Fruit fly (Drosophila melanogaster): ENCODE data around the gene CG42502.
A peak's percentile ranks its signal among the peaks of the same experiment; 100 is the strongest.

The CG42502 gene

DNA sequence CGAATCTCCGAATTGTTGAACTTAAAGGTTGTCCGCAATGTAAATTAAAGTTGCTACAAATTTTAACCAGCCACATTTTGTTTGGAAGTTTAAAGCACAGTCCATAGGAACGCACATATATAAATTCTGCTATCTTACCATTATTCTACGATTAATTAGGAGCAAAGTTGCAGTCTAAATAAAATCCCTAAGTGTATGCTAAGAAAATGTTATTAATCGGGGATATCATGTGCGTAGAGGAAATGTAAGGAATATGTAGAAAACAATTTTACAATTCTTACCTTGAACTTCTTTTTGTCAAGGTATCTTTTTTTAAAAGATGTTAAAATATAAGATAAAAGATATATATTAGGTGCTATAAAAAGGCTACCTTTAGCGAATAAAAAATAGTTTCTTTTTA is 7.3 kb upstream of the CG42502 start (continued):
- no peak for TF ChIP-seq CG6689 (GFP tag; IDR thresholded peaks at IDR 0.05)
- no peak for TF ChIP-seq luna (GFP tag; optimal IDR thresholded peaks at IDR 0.05)
- no peak for TF ChIP-seq pzg (GFP tag; optimal IDR thresholded peaks at IDR 0.05)
- TF ChIP-seq sens (GFP tag): peak; percentile 21
- no peak for TF ChIP-seq CG11085 (GFP tag; IDR thresholded peaks at IDR 0.05)
- no peak for TF ChIP-seq Hr39 (optimal IDR thresholded peaks at IDR 0.05)
- no peak for TF ChIP-seq Oaz (GFP tag; IDR thresholded peaks at IDR 0.05)
- TF ChIP-seq CG10321 (GFP tag; IDR thresholded peaks at IDR 0.05): no peak
- no peak for TF ChIP-seq yki (optimal IDR thresholded peaks at IDR 0.05)
- no peak for TF ChIP-seq Neu2 (GFP tag; optimal IDR thresholded peaks at IDR 0.05; ENCODE audit: borderline replicate concordance)
- TF ChIP-seq Blimp-1 (GFP tag; optimal IDR thresholded peaks at IDR 0.05): no peak
- no peak for TF ChIP-seq oc (tag; optimal IDR thresholded peaks at IDR 0.05)
- TF ChIP-seq vfl (GFP tag; optimal IDR thresholded peaks at IDR 0.05): no peak
- no peak for TF ChIP-seq CG17829 (tag; optimal IDR thresholded peaks at IDR 0.05)
- TF ChIP-seq Ptx1 (GFP tag; IDR thresholded peaks at IDR 0.05): no peak
- no peak for TF ChIP-seq az2 (GFP tag; optimal IDR thresholded peaks at IDR 0.05)
- TF ChIP-seq CG1602 (GFP tag; optimal IDR thresholded peaks at IDR 0.05): no peak
- TF ChIP-seq amos (GFP tag; IDR thresholded peaks at IDR 0.05; ENCODE audit: partially characterized antibody): peak; percentile 48; the same call in 1 of the 2 replicates
- TF ChIP-seq zfh2 (GFP tag; optimal IDR thresholded peaks at IDR 0.05): no peak
- no peak for TF ChIP-seq CG13296 (GFP tag; optimal IDR thresholded peaks at IDR 0.05)
- TF ChIP-seq CG12299 (tag; optimal IDR thresholded peaks at IDR 0.05): no peak
- no peak for TF ChIP-seq Hmx (GFP tag; optimal IDR thresholded peaks at IDR 0.05)
- no peak for TF ChIP-seq unc-4 (GFP tag; IDR thresholded peaks at IDR 0.05; ENCODE audit: partially characterized antibody)
- no peak for TF ChIP-seq CG12744 (GFP tag; optimal IDR thresholded peaks at IDR 0.05)
- TF ChIP-seq otp (GFP tag; IDR thresholded peaks at IDR 0.05): no peak
- TF ChIP-seq CG15479 (GFP tag; optimal IDR thresholded peaks at IDR 0.05): no peak
- TF ChIP-seq Bgb (GFP tag; IDR thresholded peaks at IDR 0.05; ENCODE audit: partially characterized antibody): peak; percentile 65
- no peak for TF ChIP-seq CHES-1-like (GFP tag; optimal IDR thresholded peaks at IDR 0.05)
- no peak for TF ChIP-seq klu (GFP tag; IDR thresholded peaks at IDR 0.05)
- TF ChIP-seq bab2 (GFP tag; optimal IDR thresholded peaks at IDR 0.05): no peak
- TF ChIP-seq sima (GFP tag; optimal IDR thresholded peaks at IDR 0.05): no peak
- no peak for TF ChIP-seq insv (GFP tag; optimal IDR thresholded peaks at IDR 0.05)
- TF ChIP-seq Hr51 (GFP tag; optimal IDR thresholded peaks at IDR 0.05): no peak
- no peak for TF ChIP-seq Kr (GFP tag; optimal IDR thresholded peaks at IDR 0.05)
- TF ChIP-seq ken (GFP tag; IDR thresholded peaks at IDR 0.05): no peak
- TF ChIP-seq HmgZ (tag; optimal IDR thresholded peaks at IDR 0.05): no peak
- peak; percentile 59 for TF ChIP-seq CTCF (GFP tag; optimal IDR thresholded peaks at IDR 0.05)
- TF ChIP-seq Fer3 (tag; optimal IDR thresholded peaks at IDR 0.05): no peak
- TF ChIP-seq Dbx (GFP tag; IDR thresholded peaks at IDR 0.05): no peak
- no peak for TF ChIP-seq Mes4 (GFP tag; optimal IDR thresholded peaks at IDR 0.05)
- TF ChIP-seq chinmo (GFP tag; IDR thresholded peaks at IDR 0.05; ENCODE audit: partially characterized antibody): no peak
- no peak for TF ChIP-seq MBD-R2 (GFP tag; IDR thresholded peaks at IDR 0.05)
- peak; percentile 70 for TF ChIP-seq ftz-f1 (GFP tag; optimal IDR thresholded peaks at IDR 0.05)
- no peak for TF ChIP-seq CG7271 (tag; optimal IDR thresholded peaks at IDR 0.05)
- TF ChIP-seq CG2199 (GFP tag; IDR thresholded peaks at IDR 0.05): peak; percentile 21; the same call in 1 of the 3 replicates
- TF ChIP-seq Hey (tag; optimal IDR thresholded peaks at IDR 0.05): no peak
- TF ChIP-seq CG10565 (GFP tag; optimal IDR thresholded peaks at IDR 0.05): no peak
- TF ChIP-seq CG2129 (GFP tag; IDR thresholded peaks at IDR 0.05; ENCODE audit: partially characterized antibody): no peak
- TF ChIP-seq dm (GFP tag; optimal IDR thresholded peaks at IDR 0.05): no peak
- no peak for TF ChIP-seq hbn (GFP tag; IDR thresholded peaks at IDR 0.05; ENCODE audit: partially characterized antibody)
- no peak for TF ChIP-seq Scr (GFP tag; IDR thresholded peaks at IDR 0.05; ENCODE audit: partially characterized antibody)
- TF ChIP-seq B-H1 (GFP tag; IDR thresholded peaks at IDR 0.05): no peak
- TF ChIP-seq CG8359 (GFP tag; optimal IDR thresholded peaks at IDR 0.05; ENCODE audit: borderline replicate concordance): no peak
